Worm (Caenorhabditis elegans): ENCODE results near the gene Y62H9A.12.

- no peak for TF ChIP-seq lin-13 (tag; optimal IDR thresholded peaks at IDR 0.05)
- no peak for TF ChIP-seq mep-1 (tag; optimal IDR thresholded peaks at IDR 0.05)
- TF ChIP-seq sptf-1 (tag; optimal IDR thresholded peaks at IDR 0.05) = no peak
These were observed 2.8 kb downstream of the Y62H9A.12 start, which contains the start of gene Y62H9A.13 for ce11 chrX:11916705-11917104.
